Fruit fly (Drosophila melanogaster) whole organism, embryonic: Measurements from ENCODE around the gene mAChR-B.

Experiments
- Asciz ChIP-seq: fragments of 200-800 bp; sonication (Bioruptor generic); optimal IDR thresholded peaks from 2 replicates; lab custom pipeline; 2017; ENCODE audit warnings: missing biosample characterization, mild to moderate bottlenecking, missing genetic modification characterization, missing genetic modification reagents
- Atf3 ChIP-seq: fragments of 200-800 bp; sonication (Bioruptor generic); optimal IDR thresholded peaks from 3 replicates; lab custom pipeline; 2016; ENCODE audit warnings: missing biosample characterization, missing genetic modification characterization
- CG10462 ChIP-seq: fragments of 200-800 bp; sonication (Bioruptor generic); optimal IDR thresholded peaks from 2 replicates; lab custom pipeline; 2016; ENCODE audit warnings: missing biosample characterization, missing genetic modification characterization
- CG10543 ChIP-seq: fragments of 200-800 bp; sonication (Bioruptor generic); optimal IDR thresholded peaks from 3 replicates; lab custom pipeline; 2017; ENCODE audit warnings: missing biosample characterization, mild to moderate bottlenecking, missing genetic modification characterization, moderate library complexity
- CG10565 ChIP-seq: fragments of 200-800 bp; sonication (Bioruptor generic); optimal IDR thresholded peaks from 3 replicates; lab custom pipeline; 2016; ENCODE audit warnings: missing biosample characterization, mild to moderate bottlenecking, missing genetic modification characterization
- CG10979 ChIP-seq: fragments of 200-800 bp; sonication (Bioruptor generic); optimal IDR thresholded peaks from 2 replicates; lab custom pipeline; 2018; ENCODE audit warnings: missing biosample characterization, mild to moderate bottlenecking, missing genetic modification characterization, moderate library complexity
- CG11456 ChIP-seq: fragments of 200-800 bp; sonication (Bioruptor generic); IDR thresholded peaks from 3 replicates; pipeline ENCODE4 v1.3.6; 2022; ENCODE audit warnings: missing biosample characterization, missing genetic modification characterization
- CG11504 ChIP-seq: fragments of 200-800 bp; sonication (Bioruptor generic); optimal IDR thresholded peaks from 3 replicates; lab custom pipeline; 2019; ENCODE audit warnings: missing biosample characterization, mild to moderate bottlenecking, missing genetic modification characterization, moderate library complexity
- CG12219 ChIP-seq: fragments of 200-800 bp; sonication (Bioruptor generic); optimal IDR thresholded peaks from 3 replicates; lab custom pipeline; 2018; ENCODE audit warnings: missing biosample characterization, mild to moderate bottlenecking, missing genetic modification characterization
- CG12236 ChIP-seq: fragments of 200-800 bp; sonication (Bioruptor generic); optimal IDR thresholded peaks from 2 replicates; lab custom pipeline; 2016; ENCODE audit warnings: missing biosample characterization, missing genetic modification characterization
- CG1602 ChIP-seq: fragments of 200-800 bp; sonication (Bioruptor generic); optimal IDR thresholded peaks from 3 replicates; lab custom pipeline; 2016; ENCODE audit warnings: missing biosample characterization, missing genetic modification characterization
- CG16863 ChIP-seq: fragments of 200-800 bp; sonication (Bioruptor generic); optimal IDR thresholded peaks from 3 replicates; lab custom pipeline; 2016; ENCODE audit warnings: missing biosample characterization, missing genetic modification characterization
- CG17186 ChIP-seq: fragments of 200-800 bp; sonication (Bioruptor generic); optimal IDR thresholded peaks from 3 replicates; lab custom pipeline; 2017; ENCODE audit warnings: missing biosample characterization, missing genetic modification reagents, missing genetic modification characterization
- CG17912 ChIP-seq: fragments of 200-800 bp; sonication (Bioruptor generic); optimal IDR thresholded peaks from 2 replicates; lab custom pipeline; 2018; ENCODE audit warnings: missing biosample characterization, mild to moderate bottlenecking, missing genetic modification characterization
- CG18476 ChIP-seq: fragments of 200-800 bp; sonication (Bioruptor generic); optimal IDR thresholded peaks from 2 replicates; lab custom pipeline; 2016; ENCODE audit warnings: missing biosample characterization, mild to moderate bottlenecking, missing genetic modification characterization
- CG2678 ChIP-seq: fragments of 200-800 bp; sonication (Bioruptor generic); optimal IDR thresholded peaks from 3 replicates; lab custom pipeline; 2019; ENCODE audit warnings: missing biosample characterization, mild to moderate bottlenecking, missing genetic modification characterization, moderate library complexity
- CG30431 ChIP-seq: fragments of 200-800 bp; sonication (Bioruptor generic); optimal IDR thresholded peaks from 2 replicates; lab custom pipeline; 2017; ENCODE audit warnings: missing biosample characterization, missing genetic modification characterization
- CG32772 ChIP-seq: fragments of 200-800 bp; sonication (Bioruptor generic); IDR thresholded peaks from 2 replicates; pipeline ENCODE4 v1.3.6; 2022; ENCODE audit warnings: missing biosample characterization, missing genetic modification characterization
- CG3726 ChIP-seq: fragments of 200-800 bp; sonication (Bioruptor generic); IDR thresholded peaks from 3 replicates; pipeline ENCODE4, ENCODE4 v1.3.6; 2022; ENCODE audit warnings: missing biosample characterization, missing genetic modification characterization
- CG9215 ChIP-seq: fragments of 200-800 bp; sonication (Bioruptor generic); IDR thresholded peaks from 2 replicates; pipeline ENCODE4 v1.3.6; 2022; ENCODE audit warnings: missing biosample characterization, missing genetic modification characterization
- Dek ChIP-seq: fragments of 200-800 bp; sonication (Bioruptor generic); optimal IDR thresholded peaks from 3 replicates; lab custom pipeline; 2019; ENCODE audit warnings: missing biosample characterization, mild to moderate bottlenecking, missing genetic modification characterization, moderate library complexity
- Drgx ChIP-seq: fragments of 200-800 bp; sonication (Bioruptor generic); IDR thresholded peaks from 2 replicates; pipeline ENCODE4 v1.3.6; 2022; ENCODE audit warnings: missing biosample characterization, missing genetic modification characterization
- Elba2 ChIP-seq: fragments of 200-800 bp; sonication (Bioruptor generic); optimal IDR thresholded peaks from 3 replicates; lab custom pipeline; 2016; ENCODE audit warnings: missing biosample characterization, missing genetic modification characterization
- Gsc ChIP-seq: fragments of 200-800 bp; sonication (Bioruptor generic); IDR thresholded peaks from 2 replicates; pipeline ENCODE4 v1.3.6; 2022; ENCODE audit warnings: missing biosample characterization, missing genetic modification characterization
- HHEX ChIP-seq: fragments of 200-800 bp; sonication (Bioruptor generic); optimal IDR thresholded peaks from 3 replicates; lab custom pipeline; 2017; ENCODE audit warnings: missing biosample characterization, mild to moderate bottlenecking, missing genetic modification characterization, missing genetic modification reagents
- Lim3 ChIP-seq: fragments of 200-800 bp; sonication (Bioruptor generic); IDR thresholded peaks from 2 replicates; pipeline ENCODE4 v1.3.6; 2022; ENCODE audit warnings: missing biosample characterization, missing genetic modification characterization
- MTF-1 ChIP-seq: fragments of 200-800 bp; sonication (Bioruptor generic); optimal IDR thresholded peaks from 2 replicates; lab custom pipeline; 2018; ENCODE audit warnings: missing biosample characterization, mild to moderate bottlenecking, missing genetic modification characterization, borderline replicate concordance
- Meics ChIP-seq: fragments of 200-800 bp; sonication (Bioruptor generic); optimal IDR thresholded peaks from 2 replicates; lab custom pipeline; 2017; ENCODE audit warnings: missing biosample characterization, mild to moderate bottlenecking, missing genetic modification characterization
- Nf-YC ChIP-seq: fragments of 200-800 bp; optimal IDR thresholded peaks from 3 replicates; lab custom pipeline; 2019; ENCODE audit warnings: missing biosample characterization, mild to moderate bottlenecking, missing genetic modification characterization, moderate library complexity
- Oli ChIP-seq: fragments of 200-800 bp; sonication (Bioruptor generic); optimal IDR thresholded peaks from 2 replicates; lab custom pipeline; 2018; ENCODE audit warnings: missing biosample characterization, mild to moderate bottlenecking, missing genetic modification characterization, moderate library complexity
- Side ChIP-seq: fragments of 200-800 bp; sonication (Bioruptor generic); optimal IDR thresholded peaks from 2 replicates; lab custom pipeline; 2016; ENCODE audit warnings: missing biosample characterization, missing genetic modification characterization
- Sox100B ChIP-seq: fragments of 200-800 bp; sonication (Bioruptor generic); optimal IDR thresholded peaks from 3 replicates; lab custom pipeline; 2018; ENCODE audit warnings: missing biosample characterization, mild to moderate bottlenecking, missing genetic modification characterization
- Sry-β ChIP-seq: fragments of 200-800 bp; sonication (Bioruptor generic); optimal IDR thresholded peaks from 2 replicates; lab custom pipeline; 2018; ENCODE audit warnings: missing biosample characterization, mild to moderate bottlenecking, missing genetic modification characterization, moderate library complexity
- ac ChIP-seq: fragments of 200-800 bp; sonication (Bioruptor generic); optimal IDR thresholded peaks from 3 replicates; lab custom pipeline; 2017; ENCODE audit warnings: missing biosample characterization, mild to moderate bottlenecking, missing genetic modification characterization
- ato ChIP-seq: fragments of 200-800 bp; sonication (Bioruptor generic); IDR thresholded peaks from 2 replicates; pipeline ENCODE4 v1.3.6; 2022; ENCODE audit warnings: missing biosample characterization, missing genetic modification characterization; ENCODE audit not compliant: partially characterized antibody
- cas ChIP-seq: fragments of 200-800 bp; sonication (Bioruptor generic); IDR thresholded peaks from 2 replicates; pipeline ENCODE4 v1.3.6; 2022; ENCODE audit warnings: missing biosample characterization, missing genetic modification characterization
- chn ChIP-seq: fragments of 200-800 bp; sonication (Bioruptor generic); optimal IDR thresholded peaks from 2 replicates; lab custom pipeline; 2016; ENCODE audit warnings: missing biosample characterization, missing genetic modification characterization
- crol ChIP-seq: fragments of 200-800 bp; sonication (Bioruptor generic); IDR thresholded peaks from 2 replicates; pipeline ENCODE4 v1.3.6; 2022; ENCODE audit warnings: missing biosample characterization, missing genetic modification characterization
- dan ChIP-seq: fragments of 200-800 bp; sonication (Bioruptor generic); IDR thresholded peaks from 2 replicates; pipeline ENCODE4 v1.3.6; 2022; ENCODE audit warnings: missing biosample characterization, missing genetic modification characterization
- en ChIP-seq: fragments of 200-800 bp; sonication (Bioruptor generic); optimal IDR thresholded peaks from 2 replicates; lab custom pipeline; 2016; ENCODE audit warnings: missing biosample characterization, missing genetic modification characterization
- esg ChIP-seq: fragments of 200-800 bp; sonication (Bioruptor generic); conservative IDR thresholded peaks from 2 replicates; pipeline ENCODE4 v1.3.6; 2022; ENCODE audit warnings: missing biosample characterization, missing genetic modification characterization
- her ChIP-seq: fragments of 200-800 bp; sonication (Bioruptor generic); optimal IDR thresholded peaks from 2 replicates; lab custom pipeline; 2016; ENCODE audit warnings: missing biosample characterization, missing genetic modification characterization
- hth ChIP-seq: fragments of >200 bp; optimal IDR thresholded peaks from 2 replicates; lab custom pipeline; 2017; ENCODE audit warnings: inconsistent platforms
- nerfin-2 ChIP-seq: fragments of 200-800 bp; sonication (Bioruptor generic); IDR thresholded peaks from 2 replicates; pipeline ENCODE4 v1.3.6; 2022; ENCODE audit warnings: missing biosample characterization, missing genetic modification characterization; ENCODE audit not compliant: partially characterized antibody
- nom ChIP-seq: fragments of 200-800 bp; sonication (Bioruptor generic); optimal IDR thresholded peaks from 2 replicates; lab custom pipeline; 2017; ENCODE audit warnings: missing biosample characterization, missing genetic modification characterization, mild to moderate bottlenecking, moderate library complexity, missing genetic modification reagents
- pan ChIP-seq, 4 experiments: fragments of >200 bp in 3 of 4; fragments of 200-800 bp in 1 of 4; sonication (Bioruptor generic) in 1 of 4; optimal IDR thresholded peaks in 3 of 4; IDR thresholded peaks in 1 of 4; 2 replicates each; pipeline versions ENCODE4 v1.3.6 to Lab custom; 2017 to 2022; ENCODE audit warnings: missing biosample characterization in 2 of 4, missing genetic modification characterization in 2 of 4, mixed read lengths in 1 of 4
- pros ChIP-seq: fragments of 200-800 bp; sonication (Bioruptor generic); optimal IDR thresholded peaks from 3 replicates; lab custom pipeline; 2019; ENCODE audit warnings: missing biosample characterization, mild to moderate bottlenecking, missing genetic modification characterization, moderate library complexity
- row ChIP-seq: fragments of 200-800 bp; sonication (Bioruptor generic); IDR thresholded peaks from 3 replicates; pipeline ENCODE4 v1.3.6; 2022; ENCODE audit warnings: missing biosample characterization, missing genetic modification characterization
- salm ChIP-seq: fragments of 200-800 bp; sonication (Bioruptor generic); optimal IDR thresholded peaks from 2 replicates; lab custom pipeline; 2018; ENCODE audit warnings: missing biosample characterization, mild to moderate bottlenecking, missing genetic modification characterization
- sens ChIP-seq: fragments of 200-800 bp; sonication (Bioruptor generic); peaks from one replicate; lab custom pipeline; 2016; ENCODE audit warnings: missing biosample characterization, missing genetic modification characterization
- twi ChIP-seq: fragments of 200-800 bp; optimal IDR thresholded peaks from 2 replicates; lab custom pipeline; 2019; ENCODE audit warnings: missing biosample characterization, mild to moderate bottlenecking, missing genetic modification characterization, moderate library complexity

mAChR-B gene

dm6 chr3R:8105088-8105542, 46.0 kb downstream of the mAChR-B start, which contains the start of gene puc (continued):
- TF ChIP-seq row (GFP tag; lab: Robert Waterston, UW), result no peak
- peak; percentile 26 for TF ChIP-seq CG11504
- no peak for TF ChIP-seq twi (tag; lab: Kevin White, UChicago)
- peak; percentile 69 for TF ChIP-seq CG10543 (GFP tag; lab: Kevin White, UChicago)
- TF ChIP-seq Dek (tag; lab: Kevin White, UChicago), result peak; percentile 38
- TF ChIP-seq CG30431 (GFP tag; lab: Kevin White, UChicago), result no peak
- no peak for TF ChIP-seq Oli (tag; lab: Kevin White, UChicago)
- TF ChIP-seq crol (GFP tag; lab: Robert Waterston, UW), result no peak
- TF ChIP-seq esg (GFP tag; lab: Robert Waterston, UW), result no peak
- TF ChIP-seq CG2678 (tag; lab: Kevin White, UChicago), result peak; percentile 41
- peak; percentile 19 for TF ChIP-seq Nf-YC (tag; lab: Kevin White, UChicago)
- TF ChIP-seq CG10462 (GFP tag; lab: Kevin White, UChicago), result no peak
- TF ChIP-seq nerfin-2, result no peak
- TF ChIP-seq CG12236 (GFP tag; lab: Kevin White, UChicago), result peak; percentile 72
- TF ChIP-seq CG17186 (GFP tag; lab: Kevin White, UChicago), result peak; percentile 33
- peak; percentile 2 for TF ChIP-seq salm
- peak; percentile 68 for TF ChIP-seq nom (GFP tag; lab: Kevin White, UChicago)
- no peak for TF ChIP-seq hth
- no peak for TF ChIP-seq pros (GFP tag; lab: Kevin White, UChicago)
- TF ChIP-seq Atf3, result no peak
- TF ChIP-seq CG18476, result no peak
- TF ChIP-seq pan (optimal IDR thresholded peaks at IDR 0.05; lab: Kevin White, UChicago), result no peak
- no peak for TF ChIP-seq pan (GFP tag; optimal IDR thresholded peaks at IDR 0.05 in 1 of 2, IDR thresholded peaks at IDR 0.05 in 1 of 2)
- no peak for TF ChIP-seq CG10565 (GFP tag; lab: Kevin White, UChicago)
- TF ChIP-seq CG3726 (GFP tag; lab: Robert Waterston, UW), result no peak
- TF ChIP-seq en (GFP tag; lab: Kevin White, UChicago), result peak; percentile 26
- no peak for TF ChIP-seq Elba2 (GFP tag; lab: Kevin White, UChicago)
- peak; percentile 24 for TF ChIP-seq HHEX (GFP tag; lab: Kevin White, UChicago)
- TF ChIP-seq Sry-β (GFP tag; lab: Kevin White, UChicago), result no peak
- peak; percentile 49 for TF ChIP-seq Side (GFP tag; lab: Kevin White, UChicago)
- no peak for TF ChIP-seq cas (GFP tag; lab: Robert Waterston, UW)
- TF ChIP-seq chn, result no peak
- no peak for TF ChIP-seq Sox100B (GFP tag; lab: Kevin White, UChicago)
- no peak for TF ChIP-seq CG9215 (GFP tag; lab: Robert Waterston, UW)
- TF ChIP-seq dan (GFP tag; lab: Robert Waterston, UW), result no peak
- no peak for TF ChIP-seq CG1602
- peak; percentile 92 for TF ChIP-seq MTF-1 (GFP tag; lab: Kevin White, UChicago)
- peak; percentile 13 for TF ChIP-seq CG12219 (GFP tag; lab: Kevin White, UChicago)
- peak; percentile 31 for TF ChIP-seq Meics (GFP tag; lab: Kevin White, UChicago)
- peak; percentile 30 for TF ChIP-seq Asciz (GFP tag; lab: Kevin White, UChicago)
- peak; percentile 54 for TF ChIP-seq her
- TF ChIP-seq CG16863 (GFP tag; lab: Kevin White, UChicago), result no peak
- no peak for TF ChIP-seq CG32772 (GFP tag; lab: Robert Waterston, UW)
- TF ChIP-seq CG17912 (GFP tag; lab: Kevin White, UChicago), result peak; percentile 49
- peak; percentile 26 for TF ChIP-seq CG10979 (tag; lab: Kevin White, UChicago)
- no peak for TF ChIP-seq Lim3 (GFP tag; lab: Robert Waterston, UW)
- no peak for TF ChIP-seq ac (GFP tag; lab: Kevin White, UChicago)
- TF ChIP-seq Gsc (GFP tag; lab: Robert Waterston, UW), result no peak
- peak; percentile 79 for TF ChIP-seq sens (GFP tag; lab: Kevin White, UChicago)
- no peak for TF ChIP-seq Drgx (GFP tag; lab: Robert Waterston, UW)
- no peak for TF ChIP-seq CG11456 (GFP tag; lab: Robert Waterston, UW)
- no peak for TF ChIP-seq ato (GFP tag; lab: Robert Waterston, UW)
